Worm (Caenorhabditis elegans) whole organism, L4 larva: ENCODE measurements around the gene Y67D8C.9.

Experiments used
- F10B5.3 ChIP-seq: sonication (generic microtip); optimal IDR thresholded peaks from 2 replicates; lab custom pipeline; 2016; ENCODE audit warnings: mild to moderate bottlenecking, missing genetic modification characterization, missing compliant biosample characterization
- T26A8.4 ChIP-seq: fragments of 200-800 bp; sonication (Bioruptor generic); IDR thresholded peaks from 2 replicates; pipeline ENCODE4 v1.3.6; 2022; ENCODE audit warnings: missing genetic modification characterization, missing compliant biosample characterization
- arid-1 ChIP-seq: fragments of 200-800 bp; sonication (Bioruptor generic); conservative IDR thresholded peaks from 2 replicates; pipeline ENCODE4 v1.3.6; 2022; ENCODE audit warnings: missing genetic modification reagents, missing genetic modification characterization, missing compliant biosample characterization
- ceh-82 ChIP-seq: sonication (generic microtip); optimal IDR thresholded peaks from 2 replicates; lab custom pipeline; 2017; ENCODE audit warnings: missing biosample characterization, missing genetic modification characterization
- jun-1 ChIP-seq: fragments of 150-350 bp; optimal IDR thresholded peaks from 2 replicates; lab custom pipeline; 2014; ENCODE audit warnings: missing biosample characterization, missing genetic modification reagents, missing genetic modification characterization
- lim-7 ChIP-seq: fragments of 200-800 bp; sonication (Bioruptor generic); IDR thresholded peaks from 2 replicates; pipeline ENCODE4 v1.3.6; 2022; ENCODE audit warnings: missing genetic modification characterization, missing compliant biosample characterization
- lin-38 ChIP-seq: fragments of 200-800 bp; sonication (Bioruptor generic); IDR thresholded peaks from 2 replicates; pipeline ENCODE4 v1.3.6; 2022; ENCODE audit warnings: missing genetic modification reagents, missing genetic modification characterization, missing compliant biosample characterization
- nhr-102 ChIP-seq: sonication (generic microtip); optimal IDR thresholded peaks from 2 replicates; lab custom pipeline; 2016; ENCODE audit warnings: mild to moderate bottlenecking, missing genetic modification characterization, moderate library complexity, missing compliant biosample characterization
- nhr-76 ChIP-seq: fragments of 150-350 bp; optimal IDR thresholded peaks from 2 replicates; lab custom pipeline; 2014; ENCODE audit warnings: missing biosample characterization, missing genetic modification characterization
- zag-1 ChIP-seq: fragments of 150-350 bp; optimal IDR thresholded peaks from 2 replicates; lab custom pipeline; 2014; ENCODE audit warnings: missing biosample characterization, missing genetic modification characterization

DNA sequence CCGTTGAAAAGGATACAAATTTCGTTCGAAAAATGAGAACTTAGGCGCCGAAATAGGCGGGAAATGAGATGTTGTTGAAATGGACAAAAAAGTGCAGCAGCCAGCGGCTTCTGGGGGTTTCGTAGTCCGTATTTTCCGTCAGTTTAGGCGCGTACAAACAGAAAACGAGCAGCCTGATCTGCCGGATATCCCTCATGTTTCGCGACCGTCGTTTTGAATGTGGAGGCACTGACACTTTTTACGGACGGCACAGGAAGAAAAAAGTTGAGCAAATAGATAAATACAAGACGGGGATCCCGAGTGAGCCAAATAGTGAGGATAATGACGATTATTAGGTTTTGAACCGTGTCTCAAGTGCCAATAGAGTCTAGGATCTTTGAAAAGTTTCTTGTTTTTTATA lies 10.5 kb downstream of the Y67D8C.9 start, which contains the start of gene Y67D8C.22:
- no peak for TF ChIP-seq F10B5.3
- no peak for TF ChIP-seq jun-1 (tag; lab: Kevin White, UChicago)
- TF ChIP-seq T26A8.4, result no peak
- TF ChIP-seq arid-1 (GFP tag; lab: Robert Waterston, UW), result no peak
- TF ChIP-seq lin-38 (GFP tag; lab: Robert Waterston, UW), result no peak
- no peak for TF ChIP-seq nhr-102 (tag; lab: Kevin White, UChicago)
- TF ChIP-seq ceh-82, result no peak
- no peak for TF ChIP-seq lim-7
- TF ChIP-seq zag-1, result no peak
- no peak for TF ChIP-seq nhr-76 (tag; lab: Kevin White, UChicago)
